Fruit fly (Drosophila melanogaster) S2 (cell line): Measurements from ENCODE around the gene CG32267.

Source experiments
- CG8478 ChIP-seq: fragments of >200 bp; optimal IDR thresholded peaks from 2 replicates; lab custom pipeline; 2018
- CTCF ChIP-seq, 2 experiments: fragments of >200 bp; optimal IDR thresholded peaks; 2 replicates each; lab custom pipeline; 2018

DNA sequence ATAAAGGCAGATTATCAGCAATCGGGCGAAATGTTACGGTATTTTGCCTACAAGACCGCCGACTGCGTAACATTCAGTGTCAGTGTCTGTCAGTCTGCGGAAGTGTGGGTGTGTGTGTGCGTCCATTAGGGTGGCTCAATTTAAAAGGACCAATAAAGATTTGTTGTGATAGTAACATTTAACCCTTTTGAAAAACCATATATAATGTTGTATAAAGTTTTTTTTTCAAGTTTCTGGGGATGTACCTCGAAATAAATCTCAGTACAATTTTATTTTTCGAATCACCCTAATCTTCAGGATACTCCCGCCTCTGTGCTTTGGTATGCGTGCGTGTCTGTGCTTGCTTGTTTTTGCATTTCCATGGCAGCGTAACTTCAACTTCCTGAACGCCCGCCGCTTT lies 873 bp upstream of the CG32267 start:
- no peak for TF ChIP-seq CTCF (optimal IDR thresholded peaks at IDR 0.05; lab: Kevin White, UChicago)
- no peak for TF ChIP-seq CG8478 (lab: Kevin White, UChicago)
